Fruit fly (Drosophila melanogaster): ENCODE data around the gene CG31668.

The CG31668 gene

dm6 chr2L:2172460-2173121 is 33.4 kb downstream of the CG31668 start (continued):
- TF ChIP-seq lov (optimal IDR thresholded peaks at IDR 0.05): no peak
- no peak for TF ChIP-seq lov (GFP tag; IDR thresholded peaks at IDR 0.05)
- TF ChIP-seq CG9727 (GFP tag; optimal IDR thresholded peaks at IDR 0.05): peak; percentile 15
- no peak for TF ChIP-seq Doc2 (GFP tag; IDR thresholded peaks at IDR 0.05)
- peak; percentile 5 for TF ChIP-seq dmrt99B (tag; optimal IDR thresholded peaks at IDR 0.05)
- TF ChIP-seq row (GFP tag; IDR thresholded peaks at IDR 0.05): peak; percentile 29; the same call in 2 of the 3 replicates
- peak; percentile 20 for TF ChIP-seq CG12391 (tag; optimal IDR thresholded peaks at IDR 0.05)
- no peak for TF ChIP-seq CG18011 (GFP tag; optimal IDR thresholded peaks at IDR 0.05)
- TF ChIP-seq fru (optimal IDR thresholded peaks at IDR 0.05): no peak
- TF ChIP-seq zf30C (GFP tag; optimal IDR thresholded peaks at IDR 0.05): peak; percentile 43

dm6 chr2L:2171366-2172078 is 34.4 kb downstream of the CG31668 start:
- TF ChIP-seq Hey (tag; optimal IDR thresholded peaks at IDR 0.05) (peak; percentile 23), CG9876 (GFP tag; optimal IDR thresholded peaks at IDR 0.05) (no peak), CG18476 (GFP tag; optimal IDR thresholded peaks at IDR 0.05) (no peak), CoRest (tag; optimal IDR thresholded peaks at IDR 0.05) (peak; percentile 10), Hand (GFP tag; optimal IDR thresholded peaks at IDR 0.05) (peak; percentile 42), CG8089 (GFP tag; optimal IDR thresholded peaks at IDR 0.05) (no peak), CG10321 (GFP tag; IDR thresholded peaks at IDR 0.05) (no peak), Meics (GFP tag; optimal IDR thresholded peaks at IDR 0.05) (peak; percentile 20), CG3995 (GFP tag; optimal IDR thresholded peaks at IDR 0.05) (no peak), mirr (GFP tag; optimal IDR thresholded peaks at IDR 0.05) (peak; percentile 68), HmgZ (tag; optimal IDR thresholded peaks at IDR 0.05) (peak; percentile 29), CG34376 (GFP tag; optimal IDR thresholded peaks at IDR 0.05) (peak; percentile 76), CG8281 (tag; optimal IDR thresholded peaks at IDR 0.05) (no peak), CG13775 (GFP tag; optimal IDR thresholded peaks at IDR 0.05) (peak; percentile 14), Dref (GFP tag; IDR thresholded peaks at IDR 0.05) (no peak), Rx (GFP tag; IDR thresholded peaks at IDR 0.05) (no peak), CG15479 (GFP tag; optimal IDR thresholded peaks at IDR 0.05) (no peak), twi (tag; optimal IDR thresholded peaks at IDR 0.05) (no peak), dm (GFP tag; optimal IDR thresholded peaks at IDR 0.05) (no peak), Dip3 (GFP tag; optimal IDR thresholded peaks at IDR 0.05) (no peak), CG12071 (GFP tag; optimal IDR thresholded peaks at IDR 0.05) (peak; percentile 3), CG10431 (GFP tag; optimal IDR thresholded peaks at IDR 0.05) (no peak), CG42726 (GFP tag; IDR thresholded peaks at IDR 0.05; ENCODE audit: partially characterized antibody) (no peak), kni (GFP tag; optimal IDR thresholded peaks at IDR 0.05) (no peak), HLH3B (GFP tag; IDR thresholded peaks at IDR 0.05) (no peak), fd102C (GFP tag; optimal IDR thresholded peaks at IDR 0.05) (no peak), bowl (GFP tag; IDR thresholded peaks at IDR 0.05) (no peak), CG10565 (GFP tag; optimal IDR thresholded peaks at IDR 0.05) (no peak), Nf-YC (tag; optimal IDR thresholded peaks at IDR 0.05) (peak; percentile 49), CG7271 (tag; optimal IDR thresholded peaks at IDR 0.05) (no peak), CG17568 (GFP tag; optimal IDR thresholded peaks at IDR 0.05) (peak; percentile 7), CG9215 (GFP tag; IDR thresholded peaks at IDR 0.05) (no peak), chinmo (GFP tag; IDR thresholded peaks at IDR 0.05; ENCODE audit: partially characterized antibody) (peak; percentile 52; the same call in 1 of the 4 replicates), sim (GFP tag; IDR thresholded peaks at IDR 0.05) (no peak), her (GFP tag; optimal IDR thresholded peaks at IDR 0.05) (no peak), Scr (GFP tag; IDR thresholded peaks at IDR 0.05; ENCODE audit: partially characterized antibody) (no peak), CG4617 (GFP tag; optimal IDR thresholded peaks at IDR 0.05; ENCODE audit: borderline replicate concordance) (no peak), CG13123 (GFP tag; optimal IDR thresholded peaks at IDR 0.05) (no peak)
